Fruit fly (Drosophila melanogaster): ENCODE data around the gene CG4440.

The CG4440 gene

DNA sequence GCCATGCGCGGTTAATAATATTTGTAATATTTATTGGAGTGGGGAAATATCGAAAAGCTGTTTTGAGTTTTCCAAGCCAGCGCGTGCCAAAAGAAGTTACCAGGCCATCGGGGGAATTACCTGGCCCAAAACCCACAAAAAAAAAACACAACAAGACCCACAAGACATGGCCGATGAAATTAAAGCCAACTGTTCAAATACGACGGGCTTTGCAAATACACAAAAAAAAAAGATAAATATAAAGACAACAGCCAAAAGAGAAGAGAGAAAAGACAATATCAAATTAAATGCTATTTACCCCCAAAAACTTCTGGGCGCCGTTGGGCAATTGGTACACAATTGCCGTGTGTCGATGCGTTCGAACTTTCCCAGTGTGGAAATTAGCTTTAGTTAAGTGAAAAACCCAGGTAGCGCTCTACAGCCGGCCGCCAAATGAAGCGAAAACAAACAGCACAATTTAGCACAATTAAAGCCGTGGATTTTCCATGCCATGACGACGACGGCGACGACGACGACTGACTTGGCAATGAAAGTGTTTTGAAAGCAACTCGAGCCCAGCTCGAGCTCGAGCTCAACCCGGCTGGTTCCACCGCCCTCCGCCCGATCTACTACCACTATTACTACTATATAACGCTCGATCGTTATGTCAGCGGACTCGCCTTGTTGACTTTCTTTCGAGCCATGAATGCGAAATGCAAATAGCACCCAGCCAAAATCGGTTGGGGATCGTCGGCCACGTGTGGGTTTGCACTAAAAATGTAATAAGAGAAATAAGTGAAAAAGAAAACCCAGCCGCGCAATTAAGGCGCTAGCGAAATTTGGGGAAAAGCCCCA, 11.7 kb upstream of the CG4440 start (continued):
- TF ChIP-seq Oaz (GFP tag; IDR thresholded peaks at IDR 0.05) (no peak), Med (GFP tag) (peak; percentile 85), Ets65A (GFP tag) (no peak), cad (GFP tag; optimal IDR thresholded peaks at IDR 0.05) (no peak), B-H1 (GFP tag; IDR thresholded peaks at IDR 0.05) (peak; percentile 30; the same call in 1 of the 3 replicates), croc (GFP tag; conservative IDR thresholded peaks at IDR 0.05) (no peak), Lpt (GFP tag; optimal IDR thresholded peaks at IDR 0.05) (no peak), ttk (GFP tag; IDR thresholded peaks at IDR 0.05) (no peak; the same call in 1 of the 2 replicates), ap (GFP tag; IDR thresholded peaks at IDR 0.05) (peak; percentile 11; the same call in 1 of the 2 replicates), CG7556 (GFP tag; optimal IDR thresholded peaks at IDR 0.05) (peak; percentile 55), Hmx (GFP tag; optimal IDR thresholded peaks at IDR 0.05) (no peak), CG12769 (tag; optimal IDR thresholded peaks at IDR 0.05) (no peak), esg (GFP tag; conservative IDR thresholded peaks at IDR 0.05) (no peak), CG9876 (GFP tag; optimal IDR thresholded peaks at IDR 0.05) (no peak), CrebB (tag; optimal IDR thresholded peaks at IDR 0.05) (peak; percentile 43), hbn (GFP tag; IDR thresholded peaks at IDR 0.05; ENCODE audit: partially characterized antibody) (no peak), tap (tag; optimal IDR thresholded peaks at IDR 0.05) (no peak), CG5953 (GFP tag; IDR thresholded peaks at IDR 0.05) (peak; percentile 73), run (tag; optimal IDR thresholded peaks at IDR 0.05) (no peak), CG6272 (GFP tag; IDR thresholded peaks at IDR 0.05) (no peak), CG13775 (GFP tag; optimal IDR thresholded peaks at IDR 0.05) (no peak), fd96Cb (tag; optimal IDR thresholded peaks at IDR 0.05) (no peak), lab (GFP tag; optimal IDR thresholded peaks at IDR 0.05) (peak; percentile 73), unpg (GFP tag; optimal IDR thresholded peaks at IDR 0.05) (peak; percentile 50), Dip2 (GFP tag; IDR thresholded peaks at IDR 0.05) (no peak), CG10274 (GFP tag; optimal IDR thresholded peaks at IDR 0.05) (no peak), CG12659 (GFP tag; optimal IDR thresholded peaks at IDR 0.05) (peak; percentile 51), chif (GFP tag; optimal IDR thresholded peaks at IDR 0.05) (no peak), zen2 (GFP tag; IDR thresholded peaks at IDR 0.05; ENCODE audit: partially characterized antibody) (no peak), CG7839 (tag; optimal IDR thresholded peaks at IDR 0.05) (peak; percentile 14), jigr1 (GFP tag; IDR thresholded peaks at IDR 0.05) (no peak), gfzf (GFP tag; optimal IDR thresholded peaks at IDR 0.05) (no peak), unc-4 (GFP tag; IDR thresholded peaks at IDR 0.05; ENCODE audit: partially characterized antibody) (no peak), sd (tag; optimal IDR thresholded peaks at IDR 0.05) (no peak), CG12391 (tag; optimal IDR thresholded peaks at IDR 0.05) (peak; percentile 1), CG12219 (GFP tag; optimal IDR thresholded peaks at IDR 0.05) (no peak), salm (tag; optimal IDR thresholded peaks at IDR 0.05) (peak; percentile 19), CG16863 (GFP tag; optimal IDR thresholded peaks at IDR 0.05) (no peak), CG10321 (GFP tag; IDR thresholded peaks at IDR 0.05) (no peak), Ravus (GFP tag; IDR thresholded peaks at IDR 0.05) (no peak), CG6683 (GFP tag; optimal IDR thresholded peaks at IDR 0.05) (no peak), cas (GFP tag; IDR thresholded peaks at IDR 0.05) (no peak), CG11695 (GFP tag; IDR thresholded peaks at IDR 0.05) (peak; percentile 52; the same call in 2 of the 3 replicates), CG18619 (GFP tag; optimal IDR thresholded peaks at IDR 0.05) (peak; percentile 40), CG8924 (tag; optimal IDR thresholded peaks at IDR 0.05) (no peak), CG31365 (tag; optimal IDR thresholded peaks at IDR 0.05) (no peak), pnt (GFP tag; optimal IDR thresholded peaks at IDR 0.05) (no peak), tna (GFP tag; IDR thresholded peaks at IDR 0.05; ENCODE audit: partially characterized antibody) (no peak), CG5245 (GFP tag; optimal IDR thresholded peaks at IDR 0.05) (no peak), Nf-YA (GFP tag; IDR thresholded peaks at IDR 0.05) (peak; percentile 36; the same call in 1 of the 2 replicates)
